Fruit fly (Drosophila melanogaster): ENCODE measurements around the gene CG43102.

CG43102 gene

dm6 chr3R:17810951-17811706, 16.8 kb upstream of the CG43102 start, which contains the start of the genes Alg1 and tinc (continued):
- TF ChIP-seq bowl (GFP tag; IDR thresholded peaks at IDR 0.05) (no peak), unc-4 (GFP tag; IDR thresholded peaks at IDR 0.05; ENCODE audit: partially characterized antibody) (0 out of 2 replicates have a peak, but pooled peaks have one; percentile 14), btn (GFP tag; optimal IDR thresholded peaks at IDR 0.05) (no peak), CG32532 (GFP tag; IDR thresholded peaks at IDR 0.05) (peak; percentile 79), cas (GFP tag; IDR thresholded peaks at IDR 0.05) (peak; percentile 46; the same call in 1 of the 2 replicates), Med (GFP tag) (peak; percentile 75), unpg (GFP tag; optimal IDR thresholded peaks at IDR 0.05) (peak; percentile 83), E2f1 (GFP tag; IDR thresholded peaks at IDR 0.05) (peak; percentile 53), CG17361 (GFP tag; IDR thresholded peaks at IDR 0.05) (peak; percentile 72; the same call in 2 of the 3 replicates), CG12299 (tag; optimal IDR thresholded peaks at IDR 0.05) (peak; percentile 77), Side (GFP tag; optimal IDR thresholded peaks at IDR 0.05) (peak; percentile 4), corto (GFP tag; optimal IDR thresholded peaks at IDR 0.05) (no peak), grn (GFP tag; optimal IDR thresholded peaks at IDR 0.05) (peak; percentile 30), NfI (GFP tag; optimal IDR thresholded peaks at IDR 0.05) (peak; percentile 40), Bdp1 (GFP tag; optimal IDR thresholded peaks at IDR 0.05) (no peak), disco-r (GFP tag; optimal IDR thresholded peaks at IDR 0.05) (no peak), ab (GFP tag; optimal IDR thresholded peaks at IDR 0.05) (no peak), CG17359 (tag; optimal IDR thresholded peaks at IDR 0.05) (peak; percentile 76), Nf-YC (tag; optimal IDR thresholded peaks at IDR 0.05) (peak; percentile 76), BEAF-32 (GFP tag; optimal IDR thresholded peaks at IDR 0.05) (peak; percentile 36), rib (GFP tag; IDR thresholded peaks at IDR 0.05) (peak; percentile 42; the same call in 1 of the 2 replicates), CG7271 (tag; optimal IDR thresholded peaks at IDR 0.05) (no peak), CG31365 (tag; optimal IDR thresholded peaks at IDR 0.05) (no peak), CG2129 (GFP tag; IDR thresholded peaks at IDR 0.05; ENCODE audit: partially characterized antibody) (no peak), CG17829 (tag; optimal IDR thresholded peaks at IDR 0.05) (peak; percentile 78), B-H1 (GFP tag; IDR thresholded peaks at IDR 0.05) (no peak), CG33213 (GFP tag; optimal IDR thresholded peaks at IDR 0.05) (no peak), Nf-YA (GFP tag; IDR thresholded peaks at IDR 0.05) (no peak), CG30403 (GFP tag; optimal IDR thresholded peaks at IDR 0.05) (peak; percentile 77), kah (GFP tag; optimal IDR thresholded peaks at IDR 0.05) (peak; percentile 44), CG12769 (tag; optimal IDR thresholded peaks at IDR 0.05) (no peak), CG3407 (GFP tag; optimal IDR thresholded peaks at IDR 0.05) (no peak), ssp (GFP tag; IDR thresholded peaks at IDR 0.05) (0 out of 2 replicates have a peak, but pooled peaks have one; percentile 27), NFAT (GFP tag; IDR thresholded peaks at IDR 0.05) (no peak; the same call in 1 of the 2 replicates), Oaz (GFP tag; IDR thresholded peaks at IDR 0.05) (no peak; the same call in 1 of the 2 replicates), CG4820 (GFP tag; optimal IDR thresholded peaks at IDR 0.05) (peak; percentile 23), Fer2 (tag; optimal IDR thresholded peaks at IDR 0.05) (peak; percentile 65), scrt (GFP tag; optimal IDR thresholded peaks at IDR 0.05) (peak; percentile 16), CG13287 (GFP tag; IDR thresholded peaks at IDR 0.05; ENCODE audit: partially characterized antibody) (peak; percentile 34; the same call in 1 of the 2 replicates), eyg (GFP tag; optimal IDR thresholded peaks at IDR 0.05) (no peak), CG18262 (tag; optimal IDR thresholded peaks at IDR 0.05) (peak; percentile 74), CG4707 (GFP tag; optimal IDR thresholded peaks at IDR 0.05) (no peak), CG14667 (GFP tag; IDR thresholded peaks at IDR 0.05) (no peak), jing (GFP tag; optimal IDR thresholded peaks at IDR 0.05) (no peak), Poxn (GFP tag; IDR thresholded peaks at IDR 0.05) (0 out of 2 replicates have a peak, but pooled peaks have one; percentile 7), CG8924 (tag; optimal IDR thresholded peaks at IDR 0.05) (peak; percentile 74), zfh1 (GFP tag; IDR thresholded peaks at IDR 0.05) (peak; percentile 58; the same call in 1 of the 3 replicates), kni (GFP tag; optimal IDR thresholded peaks at IDR 0.05) (no peak), CG10462 (GFP tag; optimal IDR thresholded peaks at IDR 0.05) (no peak)

All from whole organism, embryonic.